Worm (Caenorhabditis elegans) whole organism, L1 larva: ENCODE data around the gene ZK1086.3.

ENCODE experiments used
- C04F5.9 ChIP-seq: sonication (generic microtip); optimal IDR thresholded peaks from 2 replicates; lab custom pipeline; 2016; ENCODE audit warnings: missing genetic modification characterization, missing compliant biosample characterization
- C34B4.2 ChIP-seq: sonication (generic microtip); optimal IDR thresholded peaks from 2 replicates; lab custom pipeline; 2017; ENCODE audit warnings: mild to moderate bottlenecking, missing genetic modification characterization, missing compliant biosample characterization
- F16B12.6 ChIP-seq: fragments of 150-350 bp; optimal IDR thresholded peaks from 2 replicates; lab custom pipeline; 2014; ENCODE audit warnings: missing biosample characterization, missing genetic modification characterization
- Y116A8C.19 ChIP-seq: sonication (generic microtip); optimal IDR thresholded peaks from 2 replicates; lab custom pipeline; 2016; ENCODE audit warnings: missing compliant biosample characterization, missing genetic modification characterization, borderline replicate concordance
- alr-1 ChIP-seq: fragments of 200-800 bp; sonication (Bioruptor generic); optimal IDR thresholded peaks from 2 replicates; lab custom pipeline; 2018; ENCODE audit warnings: borderline replicate concordance, mild to moderate bottlenecking, missing genetic modification characterization, missing compliant biosample characterization
- aly-2 ChIP-seq: fragments of 150-350 bp; optimal IDR thresholded peaks from 2 replicates; lab custom pipeline; 2014; ENCODE audit warnings: missing biosample characterization, missing genetic modification characterization
- ceh-8 ChIP-seq: fragments of 200-800 bp; sonication (Bioruptor generic); optimal IDR thresholded peaks from 2 replicates; lab custom pipeline; 2018; ENCODE audit warnings: mild to moderate bottlenecking, missing genetic modification characterization, moderate library complexity, missing compliant biosample characterization
- ceh-82 ChIP-seq, 3 experiments: fragments of 150-350 bp in 1 of 3; sonication (generic microtip) in 2 of 3; optimal IDR thresholded peaks; 2 replicates each; lab custom pipeline; 2014 to 2017; ENCODE audit warnings: missing biosample characterization in 3 of 3, missing genetic modification characterization in 3 of 3
- ceh-88 ChIP-seq: fragments of 200-800 bp; sonication (Bioruptor generic); IDR thresholded peaks from 2 replicates; pipeline ENCODE4 v1.3.6; 2022; ENCODE audit warnings: missing genetic modification characterization, missing compliant biosample characterization
- dpl-1 ChIP-seq, 3 experiments: fragments of 150-350 bp in 2 of 3; sonication (generic microtip) in 1 of 3; optimal IDR thresholded peaks; 2 replicates each; lab custom pipeline; 2014 to 2017; ENCODE audit warnings: missing biosample characterization in 3 of 3, missing genetic modification characterization in 3 of 3, missing genetic modification reagents in 3 of 3
- dsc-1 ChIP-seq: sonication (generic microtip); optimal IDR thresholded peaks from 2 replicates; lab custom pipeline; 2016; ENCODE audit warnings: mild to moderate bottlenecking, missing genetic modification characterization, missing compliant biosample characterization
- efl-1 ChIP-seq, 4 experiments: fragments of 150-350 bp; optimal IDR thresholded peaks in 3 of 4; peaks in 1 of 4; 1 replicate in 1 of 4; 2 replicates in 3 of 4; lab custom pipeline; 2014; ENCODE audit warnings: missing biosample characterization in 2 of 4, missing genetic modification characterization in 2 of 4, missing genetic modification reagents in 2 of 4
- egl-13 ChIP-seq: sonication (generic microtip); optimal IDR thresholded peaks from 2 replicates; lab custom pipeline; 2016; ENCODE audit warnings: missing genotype, missing genetic modification reagents, missing genetic modification characterization, missing compliant biosample characterization
- fos-1 ChIP-seq: fragments of 150-350 bp; optimal IDR thresholded peaks from 2 replicates; lab custom pipeline; 2014; ENCODE audit warnings: missing biosample characterization, missing genetic modification characterization
- hlh-17 ChIP-seq: fragments of 200-800 bp; sonication (Bioruptor generic); optimal IDR thresholded peaks from 2 replicates; lab custom pipeline; 2018; ENCODE audit warnings: missing genetic modification characterization, mild to moderate bottlenecking, missing compliant biosample characterization, moderate library complexity, borderline replicate concordance
- hlh-4 ChIP-seq: sonication (generic microtip); optimal IDR thresholded peaks from 2 replicates; lab custom pipeline; 2016; ENCODE audit warnings: mild to moderate bottlenecking, missing genetic modification characterization, missing compliant biosample characterization
- hpl-2 ChIP-seq: fragments of 150-350 bp; optimal IDR thresholded peaks from 2 replicates; lab custom pipeline; 2014; ENCODE audit warnings: missing biosample characterization, missing genetic modification reagents, missing genetic modification characterization
- lin-13 ChIP-seq: fragments of 150-350 bp; optimal IDR thresholded peaks from 2 replicates; lab custom pipeline; 2014; ENCODE audit warnings: missing biosample characterization, missing genetic modification reagents, missing genetic modification characterization
- lin-14 ChIP-seq: fragments of 200-800 bp; sonication (Bioruptor generic); optimal IDR thresholded peaks from 2 replicates; lab custom pipeline; 2018; ENCODE audit warnings: mild to moderate bottlenecking, missing genetic modification characterization, moderate library complexity, missing compliant biosample characterization
- lin-35 ChIP-seq, 2 experiments: fragments of 150-350 bp; optimal IDR thresholded peaks; 2 replicates each; lab custom pipeline; 2014; ENCODE audit warnings: missing biosample characterization in 2 of 2, missing genetic modification characterization in 2 of 2, missing genetic modification reagents in 2 of 2
- lin-39 ChIP-seq: fragments of 150-350 bp; optimal IDR thresholded peaks from 2 replicates; lab custom pipeline; 2014; ENCODE audit warnings: missing biosample characterization, missing genetic modification reagents, missing genetic modification characterization
- mdl-1 ChIP-seq, 2 experiments: fragments of 150-350 bp; optimal IDR thresholded peaks; 2 replicates each; lab custom pipeline; 2014 to 2017; ENCODE audit warnings: missing biosample characterization in 2 of 2, missing genetic modification characterization in 2 of 2, inconsistent platforms in 1 of 2
- mef-2 ChIP-seq: fragments of 150-350 bp; optimal IDR thresholded peaks from 2 replicates; lab custom pipeline; 2014; ENCODE audit warnings: missing biosample characterization, missing genetic modification characterization
- nhr-19 ChIP-seq: fragments of 200-800 bp; sonication (Bioruptor generic); conservative IDR thresholded peaks from 2 replicates; pipeline ENCODE4 v1.3.6; 2022; ENCODE audit warnings: missing genetic modification characterization, missing compliant biosample characterization
- nhr-237 ChIP-seq: fragments of 150-350 bp; optimal IDR thresholded peaks from 2 replicates; lab custom pipeline; 2014; ENCODE audit warnings: missing biosample characterization, missing genetic modification characterization
- nhr-71 ChIP-seq: sonication (generic microtip); optimal IDR thresholded peaks from 2 replicates; lab custom pipeline; 2016; ENCODE audit warnings: mild to moderate bottlenecking, missing genetic modification characterization, moderate library complexity, missing compliant biosample characterization
- nhr-84 ChIP-seq: sonication (generic microtip); optimal IDR thresholded peaks from 2 replicates; lab custom pipeline; 2017; ENCODE audit warnings: missing biosample characterization, missing genetic modification characterization
- nhr-85 ChIP-seq: sonication (generic microtip); peaks from one replicate; lab custom pipeline; 2016; ENCODE audit warnings: missing genetic modification characterization, inconsistent platforms, missing compliant biosample characterization
- nhr-90 ChIP-seq: sonication (generic microtip); optimal IDR thresholded peaks from 2 replicates; lab custom pipeline; 2016; ENCODE audit warnings: mild to moderate bottlenecking, missing genetic modification characterization, missing compliant biosample characterization; ENCODE audit not compliant: poor library complexity
- pag-3 ChIP-seq: sonication (generic microtip); optimal IDR thresholded peaks from 2 replicates; lab custom pipeline; 2017; ENCODE audit warnings: missing genetic modification characterization, mild to moderate bottlenecking, missing compliant biosample characterization, antibody characterized with exemption, borderline replicate concordance; ENCODE audit not compliant: insufficient read depth
- pax-3 ChIP-seq: fragments of 200-800 bp; sonication (Bioruptor generic); optimal IDR thresholded peaks from 2 replicates; lab custom pipeline; 2018; ENCODE audit warnings: mild to moderate bottlenecking, missing genetic modification characterization, moderate library complexity, missing compliant biosample characterization
- pqm-1 ChIP-seq: sonication (generic microtip); optimal IDR thresholded peaks from 3 replicates; lab custom pipeline; 2017; ENCODE audit warnings: missing biosample characterization, missing genetic modification characterization
- rnt-1 ChIP-seq: sonication (generic microtip); optimal IDR thresholded peaks from 2 replicates; lab custom pipeline; 2016; ENCODE audit warnings: mild to moderate bottlenecking, missing genetic modification characterization, moderate library complexity, missing compliant biosample characterization
- skn-1 ChIP-seq: fragments of 150-350 bp; optimal IDR thresholded peaks from 2 replicates; lab custom pipeline; 2014; ENCODE audit warnings: missing biosample characterization, missing genetic modification characterization
- snpc-4 ChIP-seq: fragments of 150-350 bp; optimal IDR thresholded peaks from 2 replicates; lab custom pipeline; 2014; ENCODE audit warnings: missing biosample characterization, missing genetic modification characterization
- snu-23 ChIP-seq: sonication (generic microtip); optimal IDR thresholded peaks from 2 replicates; lab custom pipeline; 2016; ENCODE audit warnings: missing genetic modification characterization, missing compliant biosample characterization
- sox-4 ChIP-seq: sonication (generic microtip); optimal IDR thresholded peaks from 2 replicates; lab custom pipeline; 2016; ENCODE audit warnings: missing genetic modification characterization, missing compliant biosample characterization
- sptf-1 ChIP-seq: fragments of 150-350 bp; optimal IDR thresholded peaks from 2 replicates; lab custom pipeline; 2014; ENCODE audit warnings: missing biosample characterization, missing genetic modification characterization
- unc-130 ChIP-seq: fragments of 150-350 bp; optimal IDR thresholded peaks from 2 replicates; lab custom pipeline; 2017; ENCODE audit warnings: missing biosample characterization, missing genetic modification characterization, inconsistent platforms
- unc-30 ChIP-seq: sonication (generic microtip); optimal IDR thresholded peaks from 2 replicates; lab custom pipeline; 2017; ENCODE audit warnings: missing biosample characterization, missing genetic modification characterization
- unc-62 ChIP-seq: fragments of 150-350 bp; optimal IDR thresholded peaks from 2 replicates; lab custom pipeline; 2014; ENCODE audit warnings: missing biosample characterization, missing genetic modification reagents, missing genetic modification characterization
- unc-86 ChIP-seq: sonication (generic microtip); optimal IDR thresholded peaks from 2 replicates; lab custom pipeline; 2016; ENCODE audit warnings: missing genetic modification characterization, missing compliant biosample characterization
- vab-15 ChIP-seq: sonication (generic microtip); optimal IDR thresholded peaks from 2 replicates; lab custom pipeline; 2017; ENCODE audit warnings: missing genotype, mild to moderate bottlenecking, missing genetic modification characterization, missing compliant biosample characterization
- xbp-1 ChIP-seq: sonication (generic microtip); optimal IDR thresholded peaks from 2 replicates; lab custom pipeline; 2016; ENCODE audit warnings: missing genetic modification characterization, missing compliant biosample characterization
- zag-1 ChIP-seq: fragments of 150-350 bp; optimal IDR thresholded peaks from 2 replicates; lab custom pipeline; 2014; ENCODE audit warnings: missing biosample characterization, missing genetic modification characterization
- zip-4 ChIP-seq: fragments of 200-800 bp; sonication (Bioruptor generic); optimal IDR thresholded peaks from 2 replicates; lab custom pipeline; 2018; ENCODE audit warnings: mild to moderate bottlenecking, missing genetic modification characterization, moderate library complexity, missing compliant biosample characterization
- ztf-4 ChIP-seq: fragments of 150-350 bp; optimal IDR thresholded peaks from 2 replicates; lab custom pipeline; 2014; ENCODE audit warnings: missing biosample characterization, missing genetic modification characterization

Gene ZK1086.3

DNA sequence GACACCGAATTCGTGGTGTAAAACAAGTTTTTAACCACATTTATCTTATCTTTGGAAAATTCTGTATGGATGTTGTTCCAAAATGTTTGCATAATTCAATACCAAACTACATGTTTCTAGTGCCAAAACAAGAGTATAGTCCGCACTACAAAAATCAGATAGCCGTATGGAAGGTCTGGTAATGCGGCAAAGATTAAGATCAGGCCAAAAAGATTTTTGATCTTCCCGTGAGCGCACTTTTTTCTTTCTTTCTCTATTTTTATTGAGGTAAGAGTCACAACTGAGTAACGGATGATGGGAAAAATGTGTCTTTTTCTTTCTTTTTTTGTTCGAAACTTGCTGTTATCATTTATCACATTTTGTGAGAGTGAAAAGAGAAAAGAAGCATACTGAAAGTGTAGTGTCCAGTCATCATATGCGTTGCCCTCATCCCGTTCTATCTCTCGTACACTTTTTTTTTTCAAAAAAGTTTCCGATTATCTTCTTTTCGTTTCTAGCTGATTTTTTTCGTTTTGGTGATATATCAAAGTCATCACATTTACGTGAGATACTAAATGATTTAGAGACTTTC, 46.0 kb upstream of the ZK1086.3 start (continued):
- TF ChIP-seq pag-3 (tag; lab: Kevin White, UChicago) (no peak), nhr-90 (tag; lab: Kevin White, UChicago) (no peak), aly-2 (tag; lab: Kevin White, UChicago) (no peak), zag-1 (no peak), dpl-1 (GFP tag; optimal IDR thresholded peaks at IDR 0.05; lab: Kevin White, UChicago) (no peak), lin-39 (no peak), mdl-1 (tag; optimal IDR thresholded peaks at IDR 0.05; lab: Kevin White, UChicago) (no peak), ceh-82 (tag; optimal IDR thresholded peaks at IDR 0.05; lab: Kevin White, UChicago) (no peak), F16B12.6 (tag; lab: Kevin White, UChicago) (no peak), ceh-8 (GFP tag; lab: Kevin White, UChicago) (no peak), skn-1 (peak; percentile 6), nhr-19 (peak; percentile 38), sox-4 (no peak), pqm-1 (tag; lab: Kevin White, UChicago) (no peak), hlh-17 (GFP tag; lab: Kevin White, UChicago) (no peak), rnt-1 (tag; lab: Kevin White, UChicago) (peak; percentile 6), C04F5.9 (no peak), efl-1 (optimal IDR thresholded peaks at IDR 0.05; lab: Kevin White, UChicago) (no peak), efl-1 (GFP tag; optimal IDR thresholded peaks at IDR 0.05 in 1 of 2; lab: Kevin White, UChicago) (no peak), nhr-84 (no peak), unc-86 (tag; lab: Kevin White, UChicago) (no peak), zip-4 (GFP tag; lab: Kevin White, UChicago) (no peak), hpl-2 (GFP tag; lab: Kevin White, UChicago) (no peak), vab-15 (tag; lab: Kevin White, UChicago) (no peak), pax-3 (tag; lab: Kevin White, UChicago) (no peak), sptf-1 (tag; lab: Kevin White, UChicago) (no peak), unc-130 (tag; lab: Kevin White, UChicago) (no peak), ztf-4 (tag; lab: Kevin White, UChicago) (no peak), mef-2 (tag; lab: Kevin White, UChicago) (no peak), lin-13 (GFP tag; lab: Kevin White, UChicago) (no peak), Y116A8C.19 (tag; lab: Kevin White, UChicago) (no peak), egl-13 (tag; lab: Kevin White, UChicago) (no peak), nhr-85 (tag; lab: Kevin White, UChicago) (peak; percentile 85), unc-62 (GFP tag; lab: Kevin White, UChicago) (no peak), ceh-88 (GFP tag; lab: Robert Waterston, UW) (no peak), nhr-71 (tag; lab: Kevin White, UChicago) (peak; percentile 95), C34B4.2 (tag; lab: Kevin White, UChicago) (no peak), lin-35 (GFP tag; optimal IDR thresholded peaks at IDR 0.05; lab: Kevin White, UChicago) (peak in 1 of 2 experiments; percentile 35), fos-1 (tag; lab: Kevin White, UChicago) (no peak), snu-23 (GFP tag; lab: Kevin White, UChicago) (peak; percentile 52), unc-30 (tag; lab: Kevin White, UChicago) (no peak), snpc-4 (tag; lab: Kevin White, UChicago) (no peak), dsc-1 (no peak), xbp-1 (tag; lab: Kevin White, UChicago) (no peak), nhr-237 (tag; lab: Kevin White, UChicago) (no peak), lin-14 (peak; percentile 87), hlh-4 (no peak), alr-1 (tag; lab: Kevin White, UChicago) (no peak)
